Fruit fly (Drosophila melanogaster): ENCODE measurements around the gene Alp10.

dm6 chr3L:5583295-5583707 lies 11.8 kb downstream of the Alp10 start:
- peak; percentile 51 for TF ChIP-seq CG11617 (GFP tag; optimal IDR thresholded peaks at IDR 0.05)
- peak; percentile 75 for TF ChIP-seq CG7045 (GFP tag; optimal IDR thresholded peaks at IDR 0.05)
- peak; percentile 69 for TF ChIP-seq CG12768 (GFP tag; optimal IDR thresholded peaks at IDR 0.05)
- no peak for TF ChIP-seq cnc (optimal IDR thresholded peaks at IDR 0.05)
- peak; percentile 63 for TF ChIP-seq pad (GFP tag; optimal IDR thresholded peaks at IDR 0.05)
- peak; percentile 47 for TF ChIP-seq tj (GFP tag; optimal IDR thresholded peaks at IDR 0.05)

Data from whole organism, adult.